Fruit fly (Drosophila melanogaster) whole organism, embryonic: ENCODE results near the gene Pex10.

Source experiments
- Atf-2 ChIP-seq: fragments of 200-800 bp; sonication (Bioruptor generic); optimal IDR thresholded peaks from 2 replicates; lab custom pipeline; 2016; ENCODE audit warnings: missing biosample characterization, missing genetic modification characterization
- Atf6 ChIP-seq: fragments of 200-800 bp; sonication (Bioruptor generic); IDR thresholded peaks from 2 replicates; pipeline ENCODE4 v1.3.6; 2022; ENCODE audit warnings: missing biosample characterization, missing genetic modification characterization
- CG10267 ChIP-seq: fragments of 200-800 bp; sonication (Bioruptor generic); optimal IDR thresholded peaks from 2 replicates; lab custom pipeline; 2018; ENCODE audit warnings: missing biosample characterization, mild to moderate bottlenecking, missing genetic modification characterization, moderate library complexity
- CG10274 ChIP-seq: fragments of 200-800 bp; sonication (Bioruptor generic); optimal IDR thresholded peaks from 3 replicates; lab custom pipeline; 2017; ENCODE audit warnings: missing biosample characterization, mild to moderate bottlenecking, missing genetic modification characterization
- CG15269 ChIP-seq: fragments of 200-800 bp; sonication (Bioruptor generic); optimal IDR thresholded peaks from 2 replicates; lab custom pipeline; 2018; ENCODE audit warnings: missing biosample characterization, mild to moderate bottlenecking, missing genetic modification characterization, moderate library complexity
- CG1603 ChIP-seq: fragments of 200-800 bp; sonication (Bioruptor generic); optimal IDR thresholded peaks from 2 replicates; lab custom pipeline; 2019; ENCODE audit warnings: missing biosample characterization, mild to moderate bottlenecking, missing genetic modification characterization, moderate library complexity
- CG18262 ChIP-seq: fragments of 200-800 bp; optimal IDR thresholded peaks from 3 replicates; lab custom pipeline; 2019; ENCODE audit warnings: missing biosample characterization, mild to moderate bottlenecking, missing genetic modification characterization, moderate library complexity
- CG18599 ChIP-seq: fragments of 200-800 bp; sonication (Bioruptor generic); optimal IDR thresholded peaks from 3 replicates; lab custom pipeline; 2017; ENCODE audit warnings: missing biosample characterization, missing genetic modification characterization, mild to moderate bottlenecking, moderate library complexity, missing genetic modification reagents
- CG31441 ChIP-seq: fragments of 200-800 bp; sonication (Bioruptor generic); IDR thresholded peaks from 2 replicates; pipeline ENCODE4 v1.3.6; 2022; ENCODE audit warnings: missing biosample characterization, missing genetic modification characterization
- CG33213 ChIP-seq: fragments of 200-800 bp; sonication (Bioruptor generic); optimal IDR thresholded peaks from 3 replicates; lab custom pipeline; 2016; ENCODE audit warnings: missing biosample characterization, missing genetic modification characterization
- CG3838 ChIP-seq: fragments of 200-800 bp; sonication (Bioruptor generic); optimal IDR thresholded peaks from 3 replicates; lab custom pipeline; 2016; ENCODE audit warnings: missing biosample characterization, missing genetic modification characterization
- CG7357 ChIP-seq: fragments of 200-800 bp; sonication (Bioruptor generic); IDR thresholded peaks from 3 replicates; pipeline ENCODE4 v1.3.6; 2022; ENCODE audit warnings: missing biosample characterization, missing genetic modification characterization
- CG7928 ChIP-seq: fragments of 200-800 bp; sonication (Bioruptor generic); optimal IDR thresholded peaks from 2 replicates; lab custom pipeline; 2017; ENCODE audit warnings: missing biosample characterization, mild to moderate bottlenecking, missing genetic modification characterization
- CG7987 ChIP-seq: fragments of 200-800 bp; sonication (Bioruptor generic); optimal IDR thresholded peaks from 2 replicates; lab custom pipeline; 2018; ENCODE audit warnings: missing biosample characterization, mild to moderate bottlenecking, missing genetic modification characterization, moderate library complexity
- CG8765 ChIP-seq: fragments of 200-800 bp; sonication (Bioruptor generic); IDR thresholded peaks from 2 replicates; pipeline ENCODE4 v1.3.6; 2022; ENCODE audit warnings: missing biosample characterization, missing genetic modification characterization
- CoRest ChIP-seq: fragments of 200-800 bp; sonication (Bioruptor generic); optimal IDR thresholded peaks from 3 replicates; lab custom pipeline; 2018; ENCODE audit warnings: missing biosample characterization, mild to moderate bottlenecking, missing genetic modification characterization, moderate library complexity
- D ChIP-seq, 2 experiments: fragments of 200-800 bp in 1 of 2; fragments of >200 bp in 1 of 2; sonication (Bioruptor generic) in 1 of 2; optimal IDR thresholded peaks; 2 replicates in 1 of 2; 3 replicates in 1 of 2; lab custom pipeline; 2017; ENCODE audit warnings: mild to moderate bottlenecking in 1 of 2, missing biosample characterization in 1 of 2, missing genetic modification characterization in 1 of 2, missing genetic modification reagents in 1 of 2
- Dip2 ChIP-seq: fragments of 200-800 bp; sonication (Bioruptor generic); IDR thresholded peaks from 2 replicates; pipeline ENCODE4 v1.3.6; 2022; ENCODE audit warnings: missing biosample characterization, missing genetic modification characterization
- Dp ChIP-seq: fragments of 200-800 bp; sonication (Bioruptor generic); optimal IDR thresholded peaks from 2 replicates; lab custom pipeline; 2018; ENCODE audit warnings: missing biosample characterization, mild to moderate bottlenecking, missing genetic modification characterization, moderate library complexity
- E2f2 ChIP-seq: fragments of 200-800 bp; sonication (Bioruptor generic); IDR thresholded peaks from 2 replicates; pipeline ENCODE4 v1.3.6; 2022; ENCODE audit warnings: missing biosample characterization, missing genetic modification characterization
- Eip74EF ChIP-seq, 2 experiments: fragments of 200-800 bp in 1 of 2; fragments of >200 bp in 1 of 2; sonication (Bioruptor generic) in 1 of 2; optimal IDR thresholded peaks; 2 replicates each; lab custom pipeline; 2017 to 2019; ENCODE audit warnings: missing biosample characterization in 2 of 2, missing genetic modification characterization in 2 of 2, mild to moderate bottlenecking in 1 of 2, moderate library complexity in 1 of 2
- Ets65A ChIP-seq: fragments of 200-800 bp; sonication (Bioruptor generic); peaks from one replicate; lab custom pipeline; 2016; ENCODE audit warnings: missing biosample characterization, missing genetic modification characterization
- HLH4C ChIP-seq: fragments of 200-800 bp; sonication (Bioruptor generic); IDR thresholded peaks from 3 replicates; pipeline ENCODE4 v1.3.6; 2022; ENCODE audit warnings: missing biosample characterization, missing genetic modification characterization; ENCODE audit not compliant: partially characterized antibody
- HLHmδ ChIP-seq: fragments of 200-800 bp; sonication (Bioruptor generic); optimal IDR thresholded peaks from 2 replicates; lab custom pipeline; 2018; ENCODE audit warnings: missing biosample characterization, mild to moderate bottlenecking, missing genetic modification characterization, moderate library complexity
- HmgD ChIP-seq: fragments of 200-800 bp; sonication (Bioruptor generic); optimal IDR thresholded peaks from 3 replicates; lab custom pipeline; 2016; ENCODE audit warnings: missing biosample characterization, missing genetic modification characterization
- Max ChIP-seq: fragments of 200-800 bp; sonication (Bioruptor generic); optimal IDR thresholded peaks from 2 replicates; lab custom pipeline; 2016; ENCODE audit warnings: missing biosample characterization, mild to moderate bottlenecking, missing genetic modification characterization
- NC2β ChIP-seq: fragments of 200-800 bp; sonication (Bioruptor generic); optimal IDR thresholded peaks from 2 replicates; lab custom pipeline; 2016; ENCODE audit warnings: missing biosample characterization, missing genetic modification characterization
- NFAT ChIP-seq: fragments of 200-800 bp; sonication (Bioruptor generic); IDR thresholded peaks from 2 replicates; pipeline ENCODE4 v1.3.6; 2022; ENCODE audit warnings: missing biosample characterization, missing genetic modification characterization
- Nf-YA ChIP-seq: fragments of 200-800 bp; sonication (Bioruptor generic); IDR thresholded peaks from 2 replicates; pipeline ENCODE4 v1.3.6; 2022; ENCODE audit warnings: missing biosample characterization, missing genetic modification characterization
- Poxn ChIP-seq: fragments of 200-800 bp; sonication (Bioruptor generic); IDR thresholded peaks from 2 replicates; pipeline ENCODE4 v1.3.6; 2022; ENCODE audit warnings: missing biosample characterization, missing genetic modification characterization
- Rx ChIP-seq: fragments of 200-800 bp; sonication (Bioruptor generic); IDR thresholded peaks from 2 replicates; pipeline ENCODE4 v1.3.6; 2022; ENCODE audit warnings: missing biosample characterization, missing genetic modification characterization
- ac ChIP-seq: fragments of 200-800 bp; sonication (Bioruptor generic); optimal IDR thresholded peaks from 3 replicates; lab custom pipeline; 2017; ENCODE audit warnings: missing biosample characterization, mild to moderate bottlenecking, missing genetic modification characterization
- al ChIP-seq: fragments of 200-800 bp; sonication (Bioruptor generic); IDR thresholded peaks from 2 replicates; pipeline ENCODE4 v1.3.6; 2022; ENCODE audit warnings: missing biosample characterization, missing genetic modification characterization
- bcd ChIP-seq: fragments of 200-800 bp; sonication (Bioruptor generic); optimal IDR thresholded peaks from 2 replicates; lab custom pipeline; 2017; ENCODE audit warnings: missing biosample characterization, mild to moderate bottlenecking, missing genetic modification characterization
- chif ChIP-seq, 2 experiments: fragments of 200-800 bp; sonication (Bioruptor generic); optimal IDR thresholded peaks; 3 replicates each; lab custom pipeline; 2016; ENCODE audit warnings: missing biosample characterization in 2 of 2, missing genetic modification characterization in 2 of 2
- chinmo ChIP-seq: fragments of 200-800 bp; sonication (Bioruptor generic); IDR thresholded peaks from 4 replicates; pipeline ENCODE4 v1.3.6; 2022; ENCODE audit warnings: missing biosample characterization, missing genetic modification characterization; ENCODE audit not compliant: partially characterized antibody
- crc ChIP-seq: fragments of 200-800 bp; sonication (Bioruptor generic); optimal IDR thresholded peaks from 2 replicates; lab custom pipeline; 2016; ENCODE audit warnings: missing biosample characterization, missing genetic modification characterization
- esg ChIP-seq: fragments of 200-800 bp; sonication (Bioruptor generic); conservative IDR thresholded peaks from 2 replicates; pipeline ENCODE4 v1.3.6; 2022; ENCODE audit warnings: missing biosample characterization, missing genetic modification characterization
- gcm2 ChIP-seq: fragments of 200-800 bp; sonication (Bioruptor generic); optimal IDR thresholded peaks from 2 replicates; lab custom pipeline; 2016; ENCODE audit warnings: missing biosample characterization, missing genetic modification characterization
- gfzf ChIP-seq: fragments of 200-800 bp; sonication (Bioruptor generic); optimal IDR thresholded peaks from 2 replicates; lab custom pipeline; 2016; ENCODE audit warnings: missing biosample characterization, mild to moderate bottlenecking, missing genetic modification characterization, moderate library complexity
- inv ChIP-seq: fragments of 200-800 bp; sonication (Bioruptor generic); IDR thresholded peaks from 2 replicates; pipeline ENCODE4 v1.3.6; 2022; ENCODE audit warnings: missing biosample characterization, missing genetic modification characterization; ENCODE audit not compliant: partially characterized antibody
- lilli ChIP-seq: fragments of 200-800 bp; sonication (Bioruptor generic); optimal IDR thresholded peaks from 3 replicates; lab custom pipeline; 2016; ENCODE audit warnings: missing biosample characterization, missing genetic modification characterization
- pfk ChIP-seq: fragments of 200-800 bp; sonication (Bioruptor generic); optimal IDR thresholded peaks from 2 replicates; lab custom pipeline; 2018; ENCODE audit warnings: missing biosample characterization, mild to moderate bottlenecking, missing genetic modification characterization, moderate library complexity
- pros ChIP-seq: fragments of 200-800 bp; sonication (Bioruptor generic); optimal IDR thresholded peaks from 3 replicates; lab custom pipeline; 2019; ENCODE audit warnings: missing biosample characterization, mild to moderate bottlenecking, missing genetic modification characterization, moderate library complexity
- sna ChIP-seq: fragments of 200-800 bp; sonication (Bioruptor generic); IDR thresholded peaks from 2 replicates; pipeline ENCODE4 v1.3.6; 2022; ENCODE audit warnings: missing biosample characterization, missing genetic modification characterization; ENCODE audit not compliant: partially characterized antibody
- tna ChIP-seq: fragments of 200-800 bp; sonication (Bioruptor generic); IDR thresholded peaks from 2 replicates; pipeline ENCODE4 v1.3.6; 2022; ENCODE audit warnings: missing biosample characterization, missing genetic modification characterization; ENCODE audit not compliant: partially characterized antibody
- vnd ChIP-seq: fragments of 200-800 bp; sonication (Bioruptor generic); IDR thresholded peaks from 3 replicates; pipeline ENCODE4 v1.3.6; 2022; ENCODE audit warnings: missing biosample characterization, missing genetic modification characterization; ENCODE audit not compliant: partially characterized antibody

Gene Pex10

DNA sequence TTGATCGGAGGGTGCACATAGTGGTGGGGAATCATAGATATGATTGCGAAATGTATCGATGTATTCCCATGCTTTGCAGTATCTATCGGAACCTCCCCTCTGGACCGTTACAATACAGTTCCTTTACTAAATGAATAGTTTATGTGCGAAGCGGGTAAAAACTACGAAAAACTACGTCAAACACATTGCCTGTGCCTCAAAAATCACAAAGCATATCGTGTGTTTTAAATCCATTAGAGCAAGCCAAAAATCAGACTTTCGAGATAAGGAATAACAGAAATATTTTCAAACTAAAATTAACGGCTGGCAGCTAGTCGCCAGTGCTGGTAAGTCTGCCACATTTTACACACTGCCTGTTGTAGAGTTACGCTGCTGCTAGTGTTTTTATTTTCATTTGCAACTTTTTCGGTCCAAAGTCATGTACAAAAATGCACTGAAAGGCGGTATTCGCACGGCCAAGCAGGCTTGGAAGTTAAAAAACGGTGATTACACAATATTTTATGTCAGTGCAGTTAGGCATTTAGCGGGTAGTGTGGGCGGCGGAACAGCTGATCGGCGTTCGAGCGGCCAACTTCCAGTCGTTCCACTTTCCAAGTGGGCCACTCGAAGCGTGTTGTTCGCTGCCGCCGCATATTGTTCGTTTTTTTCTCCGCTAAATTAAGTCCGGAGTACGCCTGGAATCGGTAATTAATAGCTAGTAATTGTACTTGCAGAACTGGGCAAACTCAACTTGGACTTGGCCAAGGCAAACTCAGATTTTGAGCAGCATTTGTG lies 40.6 kb upstream of the Pex10 start (continued):
- no peak for TF ChIP-seq al (GFP tag; lab: Robert Waterston, UW)
- TF ChIP-seq CG15269 (tag; lab: Kevin White, UChicago), result no peak
- TF ChIP-seq CG8765 (GFP tag; lab: Robert Waterston, UW), result no peak
- peak; percentile 74 for TF ChIP-seq HLH4C (GFP tag; lab: Robert Waterston, UW)
- TF ChIP-seq vnd (GFP tag; lab: Robert Waterston, UW), result peak; percentile 51; the same call in 2 of the 3 replicates
- peak; percentile 51 for TF ChIP-seq Dp (GFP tag; lab: Kevin White, UChicago)
- TF ChIP-seq D (optimal IDR thresholded peaks at IDR 0.05; lab: Kevin White, UChicago), result no peak
- TF ChIP-seq D (GFP tag; optimal IDR thresholded peaks at IDR 0.05; lab: Kevin White, UChicago), result no peak
- no peak for TF ChIP-seq ac (GFP tag; lab: Kevin White, UChicago)
- TF ChIP-seq pfk (GFP tag; lab: Kevin White, UChicago), result peak; percentile 98
- no peak for TF ChIP-seq HLHmδ (GFP tag; lab: Kevin White, UChicago)
- peak; percentile 65; the same call in 1 of the 2 replicates for TF ChIP-seq sna (GFP tag; lab: Robert Waterston, UW)
- TF ChIP-seq bcd (GFP tag; lab: Kevin White, UChicago), result peak; percentile 40
- peak; percentile 58 for TF ChIP-seq esg (GFP tag; lab: Robert Waterston, UW)
- TF ChIP-seq CG10267 (tag; lab: Kevin White, UChicago), result peak; percentile 97
- TF ChIP-seq chif (GFP tag; optimal IDR thresholded peaks at IDR 0.05; lab: Kevin White, UChicago), result peak; percentile 50 to 70
- peak; percentile 67 for TF ChIP-seq Max (GFP tag; lab: Kevin White, UChicago)
- TF ChIP-seq CG33213 (GFP tag; lab: Kevin White, UChicago), result peak; percentile 60
- TF ChIP-seq crc (GFP tag; lab: Kevin White, UChicago), result peak; percentile 30
- TF ChIP-seq CG7357, result no peak
- peak; percentile 65; the same call in 1 of the 2 replicates for TF ChIP-seq tna
- TF ChIP-seq CG18599 (GFP tag; lab: Kevin White, UChicago), result no peak
- no peak for TF ChIP-seq Nf-YA
- TF ChIP-seq Atf6, result peak; percentile 35; the same call in 1 of the 2 replicates
- TF ChIP-seq CG31441, result no peak
- no peak for TF ChIP-seq pros (GFP tag; lab: Kevin White, UChicago)
- TF ChIP-seq CoRest (tag; lab: Kevin White, UChicago), result peak; percentile 74
- peak; percentile 80 for TF ChIP-seq lilli (GFP tag; lab: Kevin White, UChicago)
- TF ChIP-seq CG18262, result peak; percentile 21
- TF ChIP-seq CG7987 (GFP tag; lab: Kevin White, UChicago), result no peak
- TF ChIP-seq chinmo (GFP tag; lab: Robert Waterston, UW), result peak; percentile 77; the same call in 3 of the 4 replicates
- TF ChIP-seq HmgD, result peak; percentile 51
- TF ChIP-seq CG3838, result no peak
- TF ChIP-seq Dip2, result no peak
- peak; percentile 47 for TF ChIP-seq gfzf (GFP tag; lab: Kevin White, UChicago)
- peak; percentile 97 for TF ChIP-seq Ets65A
- peak; percentile 79 for TF ChIP-seq CG1603 (tag; lab: Kevin White, UChicago)
- TF ChIP-seq inv (GFP tag; lab: Robert Waterston, UW), result peak; percentile 69
- peak; percentile 7 for TF ChIP-seq CG7928 (GFP tag; lab: Kevin White, UChicago)
- TF ChIP-seq CG10274 (GFP tag; lab: Kevin White, UChicago), result peak; percentile 73
- TF ChIP-seq Poxn (GFP tag; lab: Robert Waterston, UW), result no peak
- TF ChIP-seq Eip74EF (GFP tag; optimal IDR thresholded peaks at IDR 0.05; lab: Kevin White, UChicago), result no peak
- TF ChIP-seq E2f2 (GFP tag; lab: Robert Waterston, UW), result peak; percentile 59
- TF ChIP-seq NFAT (GFP tag; lab: Robert Waterston, UW), result peak; percentile 23; the same call in 1 of the 2 replicates
- TF ChIP-seq NC2β, result peak; percentile 62
- TF ChIP-seq Atf-2 (GFP tag; lab: Kevin White, UChicago), result peak; percentile 56
- TF ChIP-seq Rx (GFP tag; lab: Robert Waterston, UW), result peak; percentile 35; the same call in 1 of the 2 replicates
- no peak for TF ChIP-seq gcm2 (GFP tag; lab: Kevin White, UChicago)
